Worm (Caenorhabditis elegans): ENCODE results near the gene Y57G7A.1.

The Y57G7A.1 gene

DNA sequence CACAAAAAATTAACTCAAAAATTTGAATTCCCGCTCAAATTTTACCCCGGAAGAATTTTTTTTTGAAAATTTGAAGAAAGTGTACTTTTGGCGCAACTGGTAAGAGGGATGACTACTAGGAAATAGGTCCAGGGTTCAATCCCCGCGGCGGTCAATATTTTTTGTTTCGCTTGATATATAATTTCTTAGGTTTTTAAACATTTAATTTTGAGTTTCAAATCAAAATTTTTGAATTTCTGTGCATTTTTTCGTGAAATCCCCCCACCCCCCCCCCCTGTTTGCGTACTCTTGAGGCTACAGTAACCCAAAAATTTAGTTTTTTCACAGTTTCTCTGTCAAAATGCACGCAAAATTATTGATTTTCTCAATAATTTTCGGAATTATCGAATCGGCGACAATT is at the start of gene Y57G7A.1:
Gene Y57G7A.1 (plus strand): TSS at position 301 of the 400 bp plus-strand sequence.
- TF ChIP-seq egl-27 (tag; optimal IDR thresholded peaks at IDR 0.05) (no peak), nhr-28 (tag; optimal IDR thresholded peaks at IDR 0.05) (no peak), fos-1 (tag; optimal IDR thresholded peaks at IDR 0.05) (no peak), nhr-11 (tag; optimal IDR thresholded peaks at IDR 0.05) (no peak), sea-2 (GFP tag; optimal IDR thresholded peaks at IDR 0.05) (no peak), eor-1 (tag; optimal IDR thresholded peaks at IDR 0.05) (no peak), fkh-2 (tag; optimal IDR thresholded peaks at IDR 0.05) (no peak), snpc-4 (tag; optimal IDR thresholded peaks at IDR 0.05) (no peak), nfya-1 (tag; optimal IDR thresholded peaks at IDR 0.05; ENCODE audit: insufficient read depth) (no peak), ceh-9 (tag; optimal IDR thresholded peaks at IDR 0.05) (no peak)

DNA sequence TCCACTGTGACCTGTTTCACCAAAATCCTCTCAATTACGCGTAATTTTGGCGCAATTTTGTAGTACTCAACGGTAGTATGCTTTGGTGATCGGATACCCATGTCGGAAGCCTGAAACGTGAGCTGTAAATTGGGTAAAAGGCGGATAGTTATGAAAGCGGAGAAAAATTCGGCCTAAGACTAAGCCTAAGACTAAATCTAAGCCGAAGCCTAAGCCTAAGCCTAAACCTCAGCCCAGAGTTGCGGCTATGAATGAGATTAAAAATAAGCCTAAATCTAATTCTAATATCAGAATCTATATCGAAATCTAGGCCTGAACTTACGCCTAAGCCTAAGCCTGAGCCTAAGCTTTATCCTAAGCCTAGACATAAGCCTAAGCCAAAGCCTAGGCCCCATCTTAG is 46.0 kb upstream of the Y57G7A.1 start, which contains the start of gene lin-42:
Gene lin-42 (minus strand): TSS at position 101 of the 400 bp plus-strand sequence.
- no peak for TF ChIP-seq ceh-9 (tag; optimal IDR thresholded peaks at IDR 0.05)
- no peak for TF ChIP-seq jun-1 (tag; optimal IDR thresholded peaks at IDR 0.05)
- TF ChIP-seq R02D3.7 (tag; optimal IDR thresholded peaks at IDR 0.05), result no peak
- no peak for TF ChIP-seq nhr-43 (tag; optimal IDR thresholded peaks at IDR 0.05; ENCODE audit: poor library complexity, severe bottlenecking)
- TF ChIP-seq sea-2 (GFP tag; optimal IDR thresholded peaks at IDR 0.05), result no peak
- TF ChIP-seq lin-39 (tag; optimal IDR thresholded peaks at IDR 0.05), result no peak
- TF ChIP-seq nhr-76 (tag; optimal IDR thresholded peaks at IDR 0.05), result no peak
- no peak for TF ChIP-seq ama-1 (optimal IDR thresholded peaks at IDR 0.05)
- no peak for TF ChIP-seq nhr-237 (tag; optimal IDR thresholded peaks at IDR 0.05)
- no peak for TF ChIP-seq lin-15B (tag; optimal IDR thresholded peaks at IDR 0.05)
- TF ChIP-seq nhr-77 (tag; optimal IDR thresholded peaks at IDR 0.05), result no peak
- TF ChIP-seq ceh-28 (tag; optimal IDR thresholded peaks at IDR 0.05), result no peak
- no peak for TF ChIP-seq daf-12 (tag; optimal IDR thresholded peaks at IDR 0.05)
- TF ChIP-seq elt-1 (tag; optimal IDR thresholded peaks at IDR 0.05), result no peak
- no peak for TF ChIP-seq ZK546.5 (tag; optimal IDR thresholded peaks at IDR 0.05)
- no peak for TF ChIP-seq elt-3 (tag; optimal IDR thresholded peaks at IDR 0.05)
- no peak for TF ChIP-seq nhr-12 (tag; optimal IDR thresholded peaks at IDR 0.05)
- TF ChIP-seq nhr-11 (tag; optimal IDR thresholded peaks at IDR 0.05), result no peak

DNA sequence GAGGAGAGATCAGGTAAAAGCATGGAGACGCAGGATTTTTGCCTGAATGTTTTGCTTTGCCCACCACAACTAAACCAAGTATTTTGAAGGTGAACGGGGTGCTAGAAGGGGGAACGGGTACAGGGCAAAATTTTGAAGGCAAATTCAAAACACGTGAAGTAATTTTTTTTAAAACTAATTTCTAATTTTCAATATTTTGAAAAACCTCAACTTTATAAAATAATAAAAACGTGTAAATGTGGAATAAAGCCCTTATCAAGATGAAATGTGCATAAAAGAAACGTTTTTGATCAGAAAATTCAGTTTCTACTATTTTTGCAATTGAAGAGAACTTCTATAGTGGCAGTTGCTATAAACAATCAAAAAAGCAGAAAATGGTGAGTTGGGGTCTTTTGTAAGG is 42.6 kb upstream of the Y57G7A.1 start, which contains the start of gene clec-119:
Gene clec-119 (plus strand): TSS at position 301 of the 400 bp plus-strand sequence.
- TF ChIP-seq pqm-1 (tag; optimal IDR thresholded peaks at IDR 0.05) (no peak), ztf-11 (tag; optimal IDR thresholded peaks at IDR 0.05) (no peak), nhr-23 (tag; optimal IDR thresholded peaks at IDR 0.05) (no peak), fos-1 (tag; optimal IDR thresholded peaks at IDR 0.05) (no peak), egl-5 (tag; optimal IDR thresholded peaks at IDR 0.05) (no peak), nhr-12 (tag; optimal IDR thresholded peaks at IDR 0.05) (no peak), sea-2 (GFP tag; optimal IDR thresholded peaks at IDR 0.05) (no peak), unc-62 (GFP tag; optimal IDR thresholded peaks at IDR 0.05) (no peak), egl-27 (tag; optimal IDR thresholded peaks at IDR 0.05) (no peak), mml-1 (tag; optimal IDR thresholded peaks at IDR 0.05) (no peak), nhr-28 (tag; optimal IDR thresholded peaks at IDR 0.05) (no peak), nfya-1 (tag; optimal IDR thresholded peaks at IDR 0.05; ENCODE audit: insufficient read depth) (no peak), pha-4 (tag; optimal IDR thresholded peaks at IDR 0.05) (no peak), nhr-77 (tag; optimal IDR thresholded peaks at IDR 0.05) (no peak), nhr-11 (tag; optimal IDR thresholded peaks at IDR 0.05) (no peak), unc-39 (tag; optimal IDR thresholded peaks at IDR 0.05) (no peak), eor-1 (tag; optimal IDR thresholded peaks at IDR 0.05) (no peak), daf-12 (tag; optimal IDR thresholded peaks at IDR 0.05) (no peak), aly-2 (tag; optimal IDR thresholded peaks at IDR 0.05) (no peak)

DNA sequence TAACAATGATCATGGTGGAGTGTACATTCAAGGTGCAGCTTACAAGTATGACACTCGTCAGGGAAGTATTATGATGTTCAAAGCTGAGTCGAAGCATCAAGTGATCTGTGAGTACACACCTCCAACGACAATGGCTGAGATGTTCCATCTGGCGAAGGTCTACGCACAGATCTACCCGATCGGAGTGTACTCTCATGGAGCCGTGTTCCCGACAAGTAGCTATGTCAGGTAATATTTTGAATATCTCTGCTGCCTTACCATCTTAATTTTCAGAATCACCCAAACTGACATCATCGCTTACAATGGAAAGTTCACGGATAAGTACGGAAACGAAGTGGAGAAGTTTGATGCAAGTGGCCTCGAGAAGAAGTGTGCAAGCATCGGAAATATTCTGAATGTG is 41.5 kb upstream of the Y57G7A.1 start:
- no peak for TF ChIP-seq nhr-11 (tag; optimal IDR thresholded peaks at IDR 0.05)
- TF ChIP-seq ceh-9 (tag; optimal IDR thresholded peaks at IDR 0.05), result no peak
- no peak for TF ChIP-seq snpc-4 (tag; optimal IDR thresholded peaks at IDR 0.05)
- no peak for TF ChIP-seq eor-1 (tag; optimal IDR thresholded peaks at IDR 0.05)
- no peak for TF ChIP-seq skn-1 (tag; optimal IDR thresholded peaks at IDR 0.05)
- TF ChIP-seq daf-12 (tag; optimal IDR thresholded peaks at IDR 0.05), result no peak
- TF ChIP-seq nhr-25 (tag; optimal IDR thresholded peaks at IDR 0.05), result no peak
- no peak for TF ChIP-seq nhr-237 (tag; optimal IDR thresholded peaks at IDR 0.05)
- TF ChIP-seq zag-1 (tag; optimal IDR thresholded peaks at IDR 0.05), result no peak
- no peak for TF ChIP-seq fos-1 (tag; optimal IDR thresholded peaks at IDR 0.05)
- no peak for TF ChIP-seq egl-27 (tag; optimal IDR thresholded peaks at IDR 0.05)
- no peak for TF ChIP-seq nhr-28 (tag; optimal IDR thresholded peaks at IDR 0.05)
- TF ChIP-seq elt-2 (tag; optimal IDR thresholded peaks at IDR 0.05), result no peak
- TF ChIP-seq pha-4 (tag; optimal IDR thresholded peaks at IDR 0.05), result no peak
- TF ChIP-seq tbx-2 (tag; optimal IDR thresholded peaks at IDR 0.05), result no peak
- TF ChIP-seq pqm-1 (tag; optimal IDR thresholded peaks at IDR 0.05), result no peak
- no peak for TF ChIP-seq ceh-82 (tag; optimal IDR thresholded peaks at IDR 0.05)
- TF ChIP-seq hmg-11 (tag; optimal IDR thresholded peaks at IDR 0.05), result no peak
- no peak for TF ChIP-seq R02D3.7 (tag; optimal IDR thresholded peaks at IDR 0.05)
- TF ChIP-seq mdl-1 (tag; optimal IDR thresholded peaks at IDR 0.05), result no peak
